Fruit fly (Drosophila melanogaster) whole organism, wandering third instar larva: ENCODE data around the gene mRpL2.

Experiments
- Dif ChIP-seq: fragments of 200-275, 200-300 bp; sonication (Bioruptor generic); optimal IDR thresholded peaks from 2 replicates; lab custom pipeline; 2018; ENCODE audit warnings: missing biosample characterization, missing genetic modification characterization; ENCODE audit not compliant: partially characterized antibody
- Vsx2 ChIP-seq: fragments of 200-300, 225-300 bp; sonication (Bioruptor generic); optimal IDR thresholded peaks from 2 replicates; lab custom pipeline; 2018; ENCODE audit warnings: missing biosample characterization, missing genetic modification characterization; ENCODE audit not compliant: partially characterized antibody
- rgr ChIP-seq: fragments of 200-800 bp; sonication (Bioruptor generic); optimal IDR thresholded peaks from 3 replicates; lab custom pipeline; 2016; ENCODE audit warnings: missing biosample characterization, mild to moderate bottlenecking, missing genetic modification characterization
- usp ChIP-seq: fragments of >200 bp; optimal IDR thresholded peaks from 2 replicates; lab custom pipeline; 2017; ENCODE audit warnings: missing biosample characterization, missing genetic modification characterization

DNA sequence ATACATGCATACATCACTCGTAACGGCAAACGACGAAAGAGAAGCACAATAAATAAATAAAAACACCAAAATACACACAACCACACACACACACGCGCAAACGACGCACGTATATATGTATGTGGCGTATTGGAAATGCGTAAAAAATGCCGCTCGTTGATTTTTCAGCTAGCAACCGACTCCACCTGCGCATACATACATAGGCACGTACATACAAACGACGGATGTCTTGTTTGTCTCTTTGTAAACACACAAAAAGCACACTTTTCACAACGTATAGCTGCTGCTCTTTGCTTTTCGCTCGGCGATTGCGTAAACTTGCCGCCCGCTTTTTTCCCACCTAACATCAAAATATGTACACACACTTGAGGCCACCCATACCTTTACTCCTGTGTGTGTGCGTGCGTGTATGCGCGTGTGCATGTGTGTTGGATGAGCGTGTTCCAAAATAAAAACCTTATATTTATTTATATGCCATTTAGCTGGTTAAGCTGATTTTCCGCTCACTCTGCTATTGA, 687 bp upstream of the mRpL2 start:
- no peak for TF ChIP-seq Vsx2 (GFP tag; lab: Kevin White, UChicago)
- TF ChIP-seq rgr (GFP tag; lab: Kevin White, UChicago): no peak
- no peak for TF ChIP-seq Dif (GFP tag; lab: Kevin White, UChicago)
- no peak for TF ChIP-seq usp
